Worm (Caenorhabditis elegans) whole organism, L1 larva: Measurements from ENCODE around the gene F28H6.7.

ENCODE experiments used
- jun-1 ChIP-seq: fragments of 150-350 bp; optimal IDR thresholded peaks from 2 replicates; lab custom pipeline; 2014; ENCODE audit warnings: missing biosample characterization, missing genetic modification reagents, missing genetic modification characterization
- nhr-77 ChIP-seq: fragments of 150-350 bp; optimal IDR thresholded peaks from 2 replicates; lab custom pipeline; 2014; ENCODE audit warnings: missing biosample characterization, missing genetic modification characterization

DNA sequence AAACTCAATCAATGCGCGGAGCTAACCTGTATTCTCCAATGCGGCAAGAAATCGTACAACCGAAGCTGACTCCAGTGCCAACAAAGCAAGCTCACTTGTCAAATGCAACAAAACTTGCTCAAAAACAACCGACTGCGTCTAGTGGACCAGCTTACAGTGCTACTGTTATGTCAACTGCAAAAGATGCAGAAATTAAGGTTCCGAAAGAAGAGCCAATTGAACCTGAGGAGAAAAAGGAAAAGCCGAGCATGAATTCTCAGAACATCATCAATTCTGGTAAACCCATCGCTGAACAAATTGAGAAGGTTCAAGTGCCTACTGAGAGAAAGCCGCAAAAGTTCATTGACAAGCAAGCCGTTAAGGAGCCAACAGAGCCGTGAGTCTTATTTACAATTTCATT lies 15.6 kb downstream of the F28H6.7 start:
- TF ChIP-seq nhr-77 (tag; lab: Kevin White, UChicago) (no peak), jun-1 (tag; lab: Kevin White, UChicago) (no peak)
